Worm (Caenorhabditis elegans): Measurements from ENCODE around the gene clec-144.

Gene clec-144

ce11 chrII:11810436-11810835 lies 21.9 kb downstream of the clec-144 start, which contains the start of gene F43G6.7:
F43G6.7 (plus strand) TSS chrII:11810790.
- TF ChIP-seq pqm-1 (tag; optimal IDR thresholded peaks at IDR 0.05) (no peak), lin-15B (tag; optimal IDR thresholded peaks at IDR 0.05) (no peak), fos-1 (tag; optimal IDR thresholded peaks at IDR 0.05) (no peak), aly-2 (tag; optimal IDR thresholded peaks at IDR 0.05) (no peak), nhr-77 (tag; optimal IDR thresholded peaks at IDR 0.05) (no peak), ceh-82 (tag; optimal IDR thresholded peaks at IDR 0.05) (no peak), unc-62 (GFP tag; optimal IDR thresholded peaks at IDR 0.05) (no peak), tbx-2 (tag; optimal IDR thresholded peaks at IDR 0.05) (no peak), nhr-85 (tag) (no peak), snu-23 (GFP tag; optimal IDR thresholded peaks at IDR 0.05) (no peak), hlh-4 (tag; optimal IDR thresholded peaks at IDR 0.05) (no peak), fkh-10 (GFP tag; optimal IDR thresholded peaks at IDR 0.05) (no peak), ceh-88 (GFP tag; IDR thresholded peaks at IDR 0.05) (no peak)

ce11 chrII:11808979-11809378 lies 23.4 kb downstream of the clec-144 start, which contains the start of gene F43G6.10:
F43G6.10 (plus strand) TSS chrII:11809349.
- TF ChIP-seq unc-30 (tag; optimal IDR thresholded peaks at IDR 0.05) (no peak), fos-1 (tag; optimal IDR thresholded peaks at IDR 0.05) (no peak), aha-1 (tag; optimal IDR thresholded peaks at IDR 0.05) (no peak), nhr-11 (tag; optimal IDR thresholded peaks at IDR 0.05) (no peak), alr-1 (tag; optimal IDR thresholded peaks at IDR 0.05; ENCODE audit: borderline replicate concordance) (no peak), nhr-237 (tag; optimal IDR thresholded peaks at IDR 0.05) (no peak), rnt-1 (tag; optimal IDR thresholded peaks at IDR 0.05) (no peak), zip-4 (GFP tag; optimal IDR thresholded peaks at IDR 0.05) (no peak), jun-1 (tag; optimal IDR thresholded peaks at IDR 0.05) (no peak)

ce11 chrII:11806256-11806655 lies 26.1 kb downstream of the clec-144 start, which contains the start of gene jmjd-1.1:
jmjd-1.1 (plus strand) TSS chrII:11806556.
- no peak for TF ChIP-seq aly-2 (tag; optimal IDR thresholded peaks at IDR 0.05)
- TF ChIP-seq hlh-4 (tag; optimal IDR thresholded peaks at IDR 0.05): no peak

- TF ChIP-seq nhr-20 (tag; optimal IDR thresholded peaks at IDR 0.05): no peak
- TF ChIP-seq hlh-17 (GFP tag; optimal IDR thresholded peaks at IDR 0.05; ENCODE audit: borderline replicate concordance): no peak
- TF ChIP-seq nhr-71 (tag; optimal IDR thresholded peaks at IDR 0.05): no peak
- TF ChIP-seq grh-1 (GFP tag; IDR thresholded peaks at IDR 0.05): no peak
- no peak for TF ChIP-seq lin-13 (GFP tag; optimal IDR thresholded peaks at IDR 0.05)
- no peak for TF ChIP-seq zip-4 (GFP tag; optimal IDR thresholded peaks at IDR 0.05)
- no peak for TF ChIP-seq lsy-2 (tag; optimal IDR thresholded peaks at IDR 0.05)
- TF ChIP-seq lir-3 (tag; optimal IDR thresholded peaks at IDR 0.05; ENCODE audit: poor library complexity): no peak
- no peak for TF ChIP-seq ceh-82 (tag; optimal IDR thresholded peaks at IDR 0.05)
- TF ChIP-seq elt-2 (tag; optimal IDR thresholded peaks at IDR 0.05): no peak
- TF ChIP-seq elt-3 (tag; optimal IDR thresholded peaks at IDR 0.05): no peak
- TF ChIP-seq nhr-47 (tag; optimal IDR thresholded peaks at IDR 0.05): no peak
- no peak for TF ChIP-seq xbp-1 (tag; optimal IDR thresholded peaks at IDR 0.05)
- no peak for TF ChIP-seq ceh-8 (GFP tag; optimal IDR thresholded peaks at IDR 0.05)
- TF ChIP-seq C34B4.2 (tag; optimal IDR thresholded peaks at IDR 0.05): no peak
- TF ChIP-seq egl-13 (tag; optimal IDR thresholded peaks at IDR 0.05): no peak
- no peak for TF ChIP-seq fos-1 (tag; optimal IDR thresholded peaks at IDR 0.05)
- no peak for TF ChIP-seq lin-14 (GFP tag; optimal IDR thresholded peaks at IDR 0.05)
- no peak for TF ChIP-seq lin-15B (tag; optimal IDR thresholded peaks at IDR 0.05)
These were observed 29.9 kb downstream of the clec-144 start, which contains the start of gene F43G6.17 for ce11 chrII:11802451-11802850. F43G6.17 (plus strand) TSS chrII:11802751.
